Fruit fly (Drosophila melanogaster): Measurements from ENCODE around the gene CG42354.

CG42354 gene

DNA sequence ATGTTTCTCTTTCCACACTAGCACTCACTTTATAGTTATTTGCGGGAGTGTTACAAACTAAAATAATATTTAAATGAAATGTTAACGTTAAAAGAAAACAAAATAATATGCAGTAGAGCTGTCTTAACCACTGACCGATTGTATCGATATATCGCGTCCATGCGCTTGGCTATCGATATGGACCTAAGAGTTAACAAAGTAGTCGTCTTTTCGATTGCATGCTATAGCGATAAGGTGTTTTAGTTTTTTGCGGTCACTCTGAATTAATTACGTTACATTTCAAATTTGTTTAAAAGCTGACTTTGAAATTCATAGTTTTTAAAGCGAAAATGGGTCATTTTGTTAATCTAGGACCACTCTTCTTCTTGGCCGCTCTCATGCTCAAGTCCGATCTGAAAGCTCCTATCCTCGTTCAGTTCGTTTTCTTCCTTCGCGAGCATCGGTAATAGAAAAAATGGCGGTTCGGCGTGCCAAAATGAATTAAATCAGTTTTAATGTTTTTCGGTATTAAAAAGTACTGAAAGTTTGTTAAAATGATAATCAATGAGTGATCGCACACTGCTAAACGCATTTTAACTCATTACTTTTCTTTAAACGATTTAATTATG is 31.3 kb downstream of the CG42354 start, which contains the start of gene Nipsnap (continued):
- no peak for TF ChIP-seq CG1792 (GFP tag; optimal IDR thresholded peaks at IDR 0.05)
- peak; percentile 98 for TF ChIP-seq ato (GFP tag; IDR thresholded peaks at IDR 0.05; ENCODE audit: partially characterized antibody)
- peak; percentile 98 for TF ChIP-seq Dref (GFP tag; IDR thresholded peaks at IDR 0.05)
- no peak for TF ChIP-seq CG30403 (GFP tag; optimal IDR thresholded peaks at IDR 0.05)
- TF ChIP-seq bcd (GFP tag; optimal IDR thresholded peaks at IDR 0.05) = no peak
- TF ChIP-seq CG2129 (GFP tag; IDR thresholded peaks at IDR 0.05; ENCODE audit: partially characterized antibody) = peak; percentile 82
- TF ChIP-seq gfzf (GFP tag; optimal IDR thresholded peaks at IDR 0.05) = peak; percentile 58
- TF ChIP-seq unc-4 (GFP tag; IDR thresholded peaks at IDR 0.05; ENCODE audit: partially characterized antibody) = peak; percentile 93
- TF ChIP-seq CG6654 (GFP tag; optimal IDR thresholded peaks at IDR 0.05) = no peak
- peak; percentile 50 for TF ChIP-seq CG30020 (tag; optimal IDR thresholded peaks at IDR 0.05)
- peak; percentile 45; the same call in 2 of the 3 replicates for TF ChIP-seq row (GFP tag; IDR thresholded peaks at IDR 0.05)
- no peak for TF ChIP-seq CG34376 (GFP tag; optimal IDR thresholded peaks at IDR 0.05)
- no peak for TF ChIP-seq pum (GFP tag; optimal IDR thresholded peaks at IDR 0.05)
- TF ChIP-seq CG42726 (GFP tag; IDR thresholded peaks at IDR 0.05; ENCODE audit: partially characterized antibody) = peak; percentile 96; the same call in 1 of the 2 replicates
- no peak for TF ChIP-seq otp (GFP tag; IDR thresholded peaks at IDR 0.05)
- TF ChIP-seq emc (GFP tag; optimal IDR thresholded peaks at IDR 0.05) = no peak
- TF ChIP-seq Lhr (GFP tag; optimal IDR thresholded peaks at IDR 0.05) = peak; percentile 12
- no peak for TF ChIP-seq odd (GFP tag; optimal IDR thresholded peaks at IDR 0.05)
- TF ChIP-seq Rfx (GFP tag; IDR thresholded peaks at IDR 0.05) = no peak; the same call in 1 of the 2 replicates
- no peak for TF ChIP-seq CTCF (GFP tag; optimal IDR thresholded peaks at IDR 0.05)
- TF ChIP-seq fd64A (GFP tag; optimal IDR thresholded peaks at IDR 0.05) = no peak
- peak; percentile 69 for TF ChIP-seq phol (tag; optimal IDR thresholded peaks at IDR 0.05)
- TF ChIP-seq Atf3 (GFP tag; optimal IDR thresholded peaks at IDR 0.05) = no peak
- TF ChIP-seq dan (GFP tag; IDR thresholded peaks at IDR 0.05) = no peak
- TF ChIP-seq tna (GFP tag; IDR thresholded peaks at IDR 0.05; ENCODE audit: partially characterized antibody) = peak; percentile 97
- peak; percentile 29 for TF ChIP-seq CG14710 (tag; optimal IDR thresholded peaks at IDR 0.05)
- no peak for TF ChIP-seq wek (GFP tag; optimal IDR thresholded peaks at IDR 0.05)
- no peak for TF ChIP-seq CrebB (tag; optimal IDR thresholded peaks at IDR 0.05)
- no peak for TF ChIP-seq CG18619 (GFP tag; optimal IDR thresholded peaks at IDR 0.05)
- TF ChIP-seq hb (GFP tag; IDR thresholded peaks at IDR 0.05; ENCODE audit: partially characterized antibody) = peak; percentile 98
- no peak for TF ChIP-seq lab (GFP tag; optimal IDR thresholded peaks at IDR 0.05)
- TF ChIP-seq Sry-δ (GFP tag; optimal IDR thresholded peaks at IDR 0.05) = peak; percentile 93
- TF ChIP-seq CG14441 (GFP tag; IDR thresholded peaks at IDR 0.05) = no peak
- TF ChIP-seq fd96Cb (tag; optimal IDR thresholded peaks at IDR 0.05) = no peak

DNA sequence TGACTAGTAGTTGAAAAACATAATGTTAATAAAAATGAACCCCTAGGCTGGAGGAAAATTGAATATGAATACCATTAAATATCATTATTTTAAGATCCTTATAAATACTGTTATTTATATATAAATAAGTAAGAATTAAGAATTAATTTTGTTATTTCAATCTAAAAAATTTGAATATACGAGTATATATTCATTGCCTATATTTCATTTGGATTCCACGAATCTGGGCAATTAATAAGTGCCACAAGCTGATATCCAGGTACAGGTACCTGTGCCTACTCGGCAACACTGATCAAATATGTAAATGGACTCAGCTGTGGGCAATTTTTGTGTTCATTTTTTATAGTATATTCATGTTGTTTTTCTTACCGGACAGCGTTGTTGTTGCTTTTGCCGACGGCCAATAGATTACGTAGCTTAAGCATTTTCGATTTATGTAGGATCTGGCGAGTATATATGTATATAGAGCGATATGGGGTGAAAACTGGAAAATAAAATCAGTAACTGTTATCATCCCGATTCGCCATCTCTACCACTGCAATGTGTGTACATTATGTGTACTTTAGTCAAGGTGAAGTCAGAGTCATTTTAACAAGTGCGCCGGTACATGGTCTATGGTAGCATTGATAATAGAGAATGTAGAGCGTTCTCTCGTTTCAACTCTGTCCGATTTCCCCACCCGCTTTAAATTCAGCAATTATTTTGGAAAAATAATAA is 31.9 kb downstream of the CG42354 start:
- TF ChIP-seq Med (GFP tag) (peak; percentile 3), Pdp1 (GFP tag; optimal IDR thresholded peaks at IDR 0.05) (peak in 1 of 2 experiments; percentile 57), ERR (GFP tag; optimal IDR thresholded peaks at IDR 0.05) (peak; percentile 49), klu (GFP tag; IDR thresholded peaks at IDR 0.05) (no peak), MESR4 (GFP tag; optimal IDR thresholded peaks at IDR 0.05) (peak; percentile 29), CG2712 (tag; optimal IDR thresholded peaks at IDR 0.05) (no peak), row (GFP tag; IDR thresholded peaks at IDR 0.05) (peak; percentile 55; the same call in 1 of the 3 replicates), crp (GFP tag; optimal IDR thresholded peaks at IDR 0.05) (peak in 1 of 2 experiments; percentile 27), Sry-β (GFP tag; optimal IDR thresholded peaks at IDR 0.05) (peak; percentile 78), CG10321 (GFP tag; IDR thresholded peaks at IDR 0.05) (no peak), eve (GFP tag; optimal IDR thresholded peaks at IDR 0.05) (peak in 1 of 2 experiments; percentile 58), tll (GFP tag; optimal IDR thresholded peaks at IDR 0.05) (peak in 1 of 2 experiments; percentile 64)
